Fruit fly (Drosophila melanogaster): Measurements from ENCODE around the gene nol.

DNA sequence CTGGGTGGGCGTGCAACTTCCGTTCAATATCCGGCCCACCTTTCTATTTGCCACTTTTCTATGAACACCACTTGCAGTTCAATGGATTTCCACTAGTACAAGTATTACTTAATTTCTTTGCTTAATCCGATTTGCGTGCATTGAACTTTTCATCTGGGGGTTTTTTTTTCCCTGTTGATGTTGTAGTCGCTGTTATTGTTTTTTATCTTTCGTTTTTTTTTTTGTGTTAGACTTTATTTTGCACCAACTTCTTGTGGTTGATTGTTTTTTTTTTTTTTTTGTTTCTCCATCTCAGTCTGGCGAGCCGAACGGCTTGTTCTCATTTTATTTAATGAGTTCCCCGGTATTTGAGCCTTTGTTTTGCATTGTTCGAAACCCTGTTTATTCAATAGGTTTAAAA, 5.7 kb downstream of the nol start:
- TF ChIP-seq Snoo (tag; optimal IDR thresholded peaks at IDR 0.05) (no peak), Pif1B (GFP tag; optimal IDR thresholded peaks at IDR 0.05) (no peak)

Data from whole organism, pupa.